Worm (Caenorhabditis elegans): ENCODE data around the gene unc-86.

Gene unc-86

DNA sequence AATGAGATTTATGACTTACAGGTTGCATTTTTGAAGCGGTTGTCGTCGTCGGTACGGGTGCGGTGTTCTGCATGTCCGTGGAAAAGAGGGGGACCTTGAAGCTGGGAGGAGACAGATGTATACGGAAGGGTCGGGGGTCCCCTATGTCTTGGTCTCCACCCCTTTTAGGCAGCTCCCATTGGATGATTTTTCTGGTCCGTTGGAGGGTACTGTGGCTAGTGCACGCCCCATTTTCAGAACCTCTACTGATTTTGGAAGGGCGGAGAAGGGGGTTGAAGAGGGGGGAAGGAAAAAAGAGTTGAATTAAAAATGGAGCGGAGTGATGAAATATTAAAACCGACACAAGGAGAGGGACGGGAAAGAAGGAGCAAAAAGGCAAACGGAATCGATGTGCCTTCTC lies at the start of gene unc-86:
TSS of gene unc-86 (minus strand) at position 113 of the 400 bp plus-strand sequence.
- no peak for TF ChIP-seq flt-1 (GFP tag; IDR thresholded peaks at IDR 0.05)
- TF ChIP-seq F13C5.2 (tag; optimal IDR thresholded peaks at IDR 0.05) = no peak
- no peak for TF ChIP-seq ama-1 (optimal IDR thresholded peaks at IDR 0.05)
- no peak for TF ChIP-seq tra-4 (tag; optimal IDR thresholded peaks at IDR 0.05)
- no peak for TF ChIP-seq tbx-11 (GFP tag; IDR thresholded peaks at IDR 0.05)
- TF ChIP-seq ceh-13 (GFP tag; optimal IDR thresholded peaks at IDR 0.05) = no peak
- TF ChIP-seq aly-1 (tag; optimal IDR thresholded peaks at IDR 0.05) = no peak
- TF ChIP-seq tbx-37 (GFP tag; conservative IDR thresholded peaks at IDR 0.05) = no peak

DNA sequence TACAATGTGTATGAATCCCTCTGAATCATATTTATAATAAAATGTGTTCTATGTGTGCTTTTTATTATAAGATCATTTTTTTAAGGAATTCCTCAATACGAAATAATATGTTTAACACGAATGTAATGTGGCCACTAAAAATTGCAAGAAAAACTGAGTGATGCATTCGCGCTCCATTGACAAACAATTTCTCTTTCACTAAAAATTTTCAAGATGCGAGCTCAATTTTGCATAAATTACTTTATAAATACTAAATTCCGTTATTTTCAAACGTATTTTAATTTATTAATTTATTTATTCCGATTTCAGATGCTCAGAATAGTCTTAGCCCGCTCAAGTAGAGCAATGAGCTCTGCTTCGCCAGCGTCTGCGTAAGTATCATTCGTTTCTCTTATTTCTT lies 49.6 kb upstream of the unc-86 start, which contains the start of gene mrps-9:
TSS of gene mrps-9 (plus strand) at position 310 of the 400 bp plus-strand sequence.
- TF ChIP-seq ama-1 (optimal IDR thresholded peaks at IDR 0.05) (no peak), sea-1 (GFP tag; conservative IDR thresholded peaks at IDR 0.05) (no peak), ceh-36 (tag; optimal IDR thresholded peaks at IDR 0.05) (no peak), flt-1 (GFP tag; IDR thresholded peaks at IDR 0.05) (no peak), hnd-1 (tag; optimal IDR thresholded peaks at IDR 0.05) (no peak), tra-4 (tag; optimal IDR thresholded peaks at IDR 0.05) (no peak), B0310.2 (tag; optimal IDR thresholded peaks at IDR 0.05) (no peak), tbx-11 (GFP tag; IDR thresholded peaks at IDR 0.05) (no peak), scrt-1 (GFP tag; IDR thresholded peaks at IDR 0.05) (no peak)

DNA sequence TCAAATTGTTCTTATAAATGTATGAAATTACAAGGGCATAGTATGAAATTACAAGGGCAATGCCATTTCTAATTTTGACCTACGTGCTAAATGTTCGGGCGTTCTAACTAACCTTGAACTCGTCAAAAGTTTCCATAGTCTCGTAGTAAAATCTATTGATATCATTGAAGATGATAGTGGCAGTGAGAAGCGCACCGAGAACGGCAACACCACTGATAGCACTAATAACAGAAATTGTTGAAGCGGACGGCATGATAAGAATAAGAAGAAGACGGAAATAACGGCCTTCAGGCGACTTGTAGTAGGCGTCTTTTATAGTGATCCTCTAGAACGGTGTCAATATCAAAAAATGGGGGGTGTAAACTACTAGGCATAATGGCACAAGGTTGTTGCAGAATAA lies 47.2 kb upstream of the unc-86 start, which contains the start of gene col-91:
TSS of gene col-91 (minus strand) at position 288 of the 400 bp plus-strand sequence.
- TF ChIP-seq F13C5.2 (tag; optimal IDR thresholded peaks at IDR 0.05) (no peak), B0310.2 (tag; optimal IDR thresholded peaks at IDR 0.05) (no peak), ama-1 (optimal IDR thresholded peaks at IDR 0.05) (no peak), hmbx-1 (tag; optimal IDR thresholded peaks at IDR 0.05) (no peak), hnd-1 (tag; optimal IDR thresholded peaks at IDR 0.05) (no peak), ets-7 (tag; optimal IDR thresholded peaks at IDR 0.05) (no peak), ceh-13 (GFP tag; optimal IDR thresholded peaks at IDR 0.05) (no peak), scrt-1 (GFP tag; IDR thresholded peaks at IDR 0.05) (no peak), hmg-4 (GFP tag; optimal IDR thresholded peaks at IDR 0.05) (no peak), aly-1 (tag; optimal IDR thresholded peaks at IDR 0.05) (no peak)

DNA sequence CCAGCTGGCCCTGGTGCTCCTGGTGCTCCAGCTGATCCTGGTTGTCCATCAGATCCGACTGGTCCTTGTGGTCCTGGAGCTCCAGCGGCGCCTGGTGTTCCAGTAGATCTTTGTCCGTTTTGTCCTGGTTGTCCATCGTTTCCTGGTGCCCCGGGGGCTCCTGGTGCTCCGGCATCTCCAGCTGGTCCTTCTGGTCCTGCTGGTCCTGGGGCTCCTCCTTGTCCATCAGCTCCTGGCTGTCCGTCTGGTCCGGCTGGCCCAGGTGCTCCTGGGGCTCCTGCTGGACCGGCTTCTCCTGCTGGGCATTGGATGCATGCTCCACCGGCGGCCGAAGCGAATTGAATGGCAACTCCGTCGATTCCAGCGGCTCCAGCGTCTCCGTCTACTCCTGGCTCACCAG lies 46.5 kb upstream of the unc-86 start:
- no peak for TF ChIP-seq scrt-1 (GFP tag; IDR thresholded peaks at IDR 0.05)
- no peak for TF ChIP-seq tra-4 (tag; optimal IDR thresholded peaks at IDR 0.05)
- no peak for TF ChIP-seq ama-1 (optimal IDR thresholded peaks at IDR 0.05)
- no peak for TF ChIP-seq flt-1 (GFP tag; IDR thresholded peaks at IDR 0.05)
- no peak for TF ChIP-seq tbx-37 (GFP tag; conservative IDR thresholded peaks at IDR 0.05)
- no peak for TF ChIP-seq sea-1 (GFP tag; conservative IDR thresholded peaks at IDR 0.05)
- no peak for TF ChIP-seq B0310.2 (tag; optimal IDR thresholded peaks at IDR 0.05)
- no peak for TF ChIP-seq hnd-1 (tag; optimal IDR thresholded peaks at IDR 0.05)
- TF ChIP-seq hmg-4 (GFP tag; optimal IDR thresholded peaks at IDR 0.05) = no peak
- no peak for TF ChIP-seq pes-1 (GFP tag; IDR thresholded peaks at IDR 0.05)
- no peak for TF ChIP-seq hmbx-1 (tag; optimal IDR thresholded peaks at IDR 0.05)
- no peak for TF ChIP-seq ceh-13 (GFP tag; optimal IDR thresholded peaks at IDR 0.05)
- no peak for TF ChIP-seq ets-7 (tag; optimal IDR thresholded peaks at IDR 0.05)
- TF ChIP-seq aly-1 (tag; optimal IDR thresholded peaks at IDR 0.05) = no peak
- TF ChIP-seq tbx-11 (GFP tag; IDR thresholded peaks at IDR 0.05) = no peak
- no peak for TF ChIP-seq F13C5.2 (tag; optimal IDR thresholded peaks at IDR 0.05)
- no peak for TF ChIP-seq ceh-36 (tag; optimal IDR thresholded peaks at IDR 0.05)

DNA sequence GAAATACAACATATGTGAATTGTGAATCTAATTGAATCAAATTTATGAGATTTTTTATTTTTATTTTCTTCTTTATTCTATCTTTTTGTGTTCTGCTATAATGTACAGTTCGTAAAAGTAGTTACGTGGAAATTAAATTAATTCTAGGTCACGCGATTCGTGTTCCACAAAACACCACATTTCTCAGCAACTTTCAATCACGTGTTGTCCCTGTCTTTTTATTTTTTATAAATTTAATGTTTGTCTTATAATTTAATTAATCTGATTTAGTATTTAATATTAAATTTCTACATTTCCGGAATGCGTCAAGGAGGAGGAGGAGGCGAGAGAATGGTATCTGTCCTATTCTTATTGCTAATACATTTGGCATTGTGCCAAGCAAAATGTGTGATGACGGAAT lies 41.9 kb upstream of the unc-86 start, which contains the start of gene ncr-2:
TSS of gene ncr-2 (plus strand) at position 301 of the 400 bp plus-strand sequence.
- TF ChIP-seq hnd-1 (tag; optimal IDR thresholded peaks at IDR 0.05) (no peak), hmbx-1 (tag; optimal IDR thresholded peaks at IDR 0.05) (no peak), ama-1 (optimal IDR thresholded peaks at IDR 0.05) (no peak), aly-1 (tag; optimal IDR thresholded peaks at IDR 0.05) (no peak), tra-4 (tag; optimal IDR thresholded peaks at IDR 0.05) (no peak), ets-7 (tag; optimal IDR thresholded peaks at IDR 0.05) (no peak), pes-1 (GFP tag; IDR thresholded peaks at IDR 0.05) (no peak), tbx-11 (GFP tag; IDR thresholded peaks at IDR 0.05) (no peak), sea-1 (GFP tag; conservative IDR thresholded peaks at IDR 0.05) (no peak), ceh-13 (GFP tag; optimal IDR thresholded peaks at IDR 0.05) (no peak), tbx-37 (GFP tag; conservative IDR thresholded peaks at IDR 0.05) (no peak), B0310.2 (tag; optimal IDR thresholded peaks at IDR 0.05) (no peak), hmg-4 (GFP tag; optimal IDR thresholded peaks at IDR 0.05) (no peak), flt-1 (GFP tag; IDR thresholded peaks at IDR 0.05) (no peak), ceh-36 (tag; optimal IDR thresholded peaks at IDR 0.05) (no peak), scrt-1 (GFP tag; IDR thresholded peaks at IDR 0.05) (no peak), F13C5.2 (tag; optimal IDR thresholded peaks at IDR 0.05) (no peak)

DNA sequence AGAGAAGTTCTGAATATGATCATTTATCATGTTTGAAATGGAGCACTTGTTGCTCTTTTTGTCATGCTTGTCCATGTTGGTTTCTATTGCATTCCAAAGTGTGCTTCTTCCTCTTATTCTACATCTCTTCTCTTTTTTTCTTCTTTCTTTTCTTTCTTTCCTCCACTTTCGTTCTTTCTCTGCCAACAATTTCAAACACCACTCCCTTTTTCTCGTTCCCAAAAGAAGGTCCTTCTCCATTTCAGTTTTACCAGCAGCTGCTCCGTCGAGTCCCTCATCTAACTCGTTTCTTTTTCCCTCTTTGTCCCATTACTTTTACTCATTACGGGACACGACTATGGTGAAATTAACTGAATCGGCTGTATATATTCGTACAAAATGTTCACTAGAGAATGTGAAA lies 38.8 kb upstream of the unc-86 start, which contains the start of gene F09G8.5:
TSS of gene F09G8.5 (plus strand) at position 38 of the 400 bp plus-strand sequence.
- TF ChIP-seq aly-1 (tag; optimal IDR thresholded peaks at IDR 0.05) (no peak), tbx-37 (GFP tag; conservative IDR thresholded peaks at IDR 0.05) (no peak), hmg-4 (GFP tag; optimal IDR thresholded peaks at IDR 0.05) (no peak)

DNA sequence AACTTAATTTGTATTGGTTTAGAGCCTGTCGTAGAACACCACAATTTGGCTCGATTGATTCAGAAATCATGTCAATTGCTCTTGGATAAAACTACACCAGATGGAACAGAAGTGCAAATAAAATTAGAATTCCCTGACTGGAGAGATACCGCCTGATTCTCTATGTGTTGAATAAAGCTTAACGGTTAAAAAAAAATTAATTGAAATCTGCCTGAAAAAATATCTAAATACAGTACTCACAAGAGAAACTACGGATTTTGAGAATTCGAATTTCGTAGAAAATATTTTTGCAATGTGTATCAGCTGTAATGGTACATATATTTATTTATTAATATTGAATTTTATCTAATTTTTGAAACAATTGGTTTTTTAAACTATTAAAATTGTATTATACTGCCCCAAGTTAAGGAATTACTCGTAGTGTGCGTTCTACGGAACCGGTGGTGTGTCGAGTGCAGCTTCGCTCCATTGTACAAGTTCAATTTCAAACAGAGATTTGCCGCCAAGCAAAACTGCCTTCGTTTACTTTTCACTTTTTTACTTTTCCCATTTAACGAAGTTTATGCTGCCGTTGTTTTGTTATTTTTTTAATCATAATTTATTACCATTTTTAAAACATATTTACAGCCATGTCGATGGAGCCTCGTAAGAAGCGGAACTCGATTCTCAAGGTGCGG lies 34.0 kb upstream of the unc-86 start, which contains the start of gene knl-1:
TSS of gene knl-1 (plus strand) at position 626 of the 677 bp plus-strand sequence.
- TF ChIP-seq ets-7 (tag; optimal IDR thresholded peaks at IDR 0.05) (no peak), ama-1 (optimal IDR thresholded peaks at IDR 0.05) (no peak), F13C5.2 (tag; optimal IDR thresholded peaks at IDR 0.05) (peak; percentile 51), hmg-4 (GFP tag; optimal IDR thresholded peaks at IDR 0.05) (peak; percentile 54), ceh-36 (tag; optimal IDR thresholded peaks at IDR 0.05) (no peak), hnd-1 (tag; optimal IDR thresholded peaks at IDR 0.05) (no peak), pes-1 (GFP tag; IDR thresholded peaks at IDR 0.05) (no peak; the same call in 1 of the 2 replicates), tbx-37 (GFP tag; conservative IDR thresholded peaks at IDR 0.05) (no peak), flt-1 (GFP tag; IDR thresholded peaks at IDR 0.05) (no peak), aly-1 (tag; optimal IDR thresholded peaks at IDR 0.05) (no peak), tra-4 (tag; optimal IDR thresholded peaks at IDR 0.05) (no peak)
